Fruit fly (Drosophila melanogaster) whole organism, embryonic: Measurements from ENCODE around the gene CycC.

Experiments
- ATbp ChIP-seq: fragments of 200-800 bp; sonication (Bioruptor generic); optimal IDR thresholded peaks from 2 replicates; lab custom pipeline; 2017; ENCODE audit warnings: missing biosample characterization, mild to moderate bottlenecking, missing genetic modification characterization, missing genetic modification reagents
- B-H2 ChIP-seq: fragments of 200-800 bp; sonication (Bioruptor generic); optimal IDR thresholded peaks from 2 replicates; lab custom pipeline; 2018; ENCODE audit warnings: missing biosample characterization, mild to moderate bottlenecking, missing genetic modification characterization
- CG1024 ChIP-seq: fragments of 200-800 bp; sonication (Bioruptor generic); IDR thresholded peaks from 2 replicates; pipeline ENCODE4 v1.3.6; 2022; ENCODE audit warnings: missing biosample characterization, missing genetic modification characterization
- CG10267 ChIP-seq: fragments of 200-800 bp; sonication (Bioruptor generic); optimal IDR thresholded peaks from 2 replicates; lab custom pipeline; 2018; ENCODE audit warnings: missing biosample characterization, mild to moderate bottlenecking, missing genetic modification characterization, moderate library complexity
- CG13424 ChIP-seq: fragments of 200-800 bp; sonication (Bioruptor generic); optimal IDR thresholded peaks from 2 replicates; lab custom pipeline; 2019; ENCODE audit warnings: missing biosample characterization, mild to moderate bottlenecking, missing genetic modification characterization, moderate library complexity
- CG14014 ChIP-seq: fragments of 200-800 bp; sonication (Bioruptor generic); IDR thresholded peaks from 2 replicates; pipeline ENCODE4 v1.3.6; 2022; ENCODE audit warnings: missing biosample characterization, missing genetic modification characterization
- CG17359 ChIP-seq: fragments of 200-800 bp; sonication (Bioruptor generic); optimal IDR thresholded peaks from 3 replicates; lab custom pipeline; 2018; ENCODE audit warnings: missing biosample characterization, mild to moderate bottlenecking, missing genetic modification characterization, moderate library complexity
- CG17568 ChIP-seq: fragments of 200-800 bp; sonication (Bioruptor generic); optimal IDR thresholded peaks from 2 replicates; lab custom pipeline; 2018; ENCODE audit warnings: missing biosample characterization, mild to moderate bottlenecking, missing genetic modification characterization, moderate library complexity
- CG1832 ChIP-seq: fragments of 200-800 bp; sonication (Bioruptor generic); optimal IDR thresholded peaks from 2 replicates; lab custom pipeline; 2017; ENCODE audit warnings: missing biosample characterization, mild to moderate bottlenecking, missing genetic modification characterization, inconsistent platforms
- CG2202 ChIP-seq: fragments of 200-800 bp; sonication (Bioruptor generic); optimal IDR thresholded peaks from 2 replicates; lab custom pipeline; 2018; ENCODE audit warnings: missing biosample characterization, mild to moderate bottlenecking, missing genetic modification characterization
- CG2678 ChIP-seq: fragments of 200-800 bp; sonication (Bioruptor generic); optimal IDR thresholded peaks from 3 replicates; lab custom pipeline; 2019; ENCODE audit warnings: missing biosample characterization, mild to moderate bottlenecking, missing genetic modification characterization, moderate library complexity
- CG31224 ChIP-seq: fragments of 200-800 bp; sonication (Bioruptor generic); IDR thresholded peaks from 2 replicates; pipeline ENCODE4 v1.3.6; 2022; ENCODE audit warnings: missing biosample characterization, missing genetic modification characterization
- CG3407 ChIP-seq: fragments of 200-800 bp; sonication (Bioruptor generic); optimal IDR thresholded peaks from 2 replicates; lab custom pipeline; 2018; ENCODE audit warnings: missing biosample characterization, mild to moderate bottlenecking, missing genetic modification characterization
- CG7372 ChIP-seq: fragments of 200-800 bp; sonication (Bioruptor generic); IDR thresholded peaks from 2 replicates; pipeline ENCODE4 v1.3.6; 2022; ENCODE audit warnings: missing biosample characterization, missing genetic modification characterization
- CG7556 ChIP-seq: fragments of 200-800 bp; sonication (Bioruptor generic); optimal IDR thresholded peaks from 2 replicates; lab custom pipeline; 2017; ENCODE audit warnings: missing biosample characterization, mild to moderate bottlenecking, missing genetic modification characterization
- CG7963 ChIP-seq: fragments of 200-800 bp; sonication (Bioruptor generic); IDR thresholded peaks from 3 replicates; pipeline ENCODE4 v1.3.6; 2022; ENCODE audit warnings: missing biosample characterization, missing genetic modification characterization; ENCODE audit not compliant: partially characterized antibody
- Camta ChIP-seq: fragments of 200-800 bp; sonication (Bioruptor generic); optimal IDR thresholded peaks from 2 replicates; lab custom pipeline; 2016; ENCODE audit warnings: missing biosample characterization, missing genetic modification characterization
- Dad ChIP-seq: fragments of 200-800 bp; sonication (Bioruptor generic); optimal IDR thresholded peaks from 3 replicates; lab custom pipeline; 2016; ENCODE audit warnings: missing biosample characterization, missing genetic modification characterization
- Dfd ChIP-seq, 2 experiments: fragments of >200 bp; optimal IDR thresholded peaks; 2 replicates each; lab custom pipeline; 2017; ENCODE audit warnings: missing biosample characterization in 2 of 2, missing genetic modification characterization in 2 of 2
- Fer3 ChIP-seq: fragments of 200-800 bp; sonication (Bioruptor generic); optimal IDR thresholded peaks from 2 replicates; lab custom pipeline; 2018; ENCODE audit warnings: missing biosample characterization, mild to moderate bottlenecking, missing genetic modification characterization, moderate library complexity
- HLH4C ChIP-seq: fragments of 200-800 bp; sonication (Bioruptor generic); IDR thresholded peaks from 3 replicates; pipeline ENCODE4 v1.3.6; 2022; ENCODE audit warnings: missing biosample characterization, missing genetic modification characterization; ENCODE audit not compliant: partially characterized antibody
- Hmr ChIP-seq: fragments of 200-800 bp; sonication (Bioruptor generic); optimal IDR thresholded peaks from 3 replicates; lab custom pipeline; 2017; ENCODE audit warnings: mild to moderate bottlenecking, missing biosample characterization, missing genetic modification reagents, missing genetic modification characterization
- Nf-YA ChIP-seq: fragments of 200-800 bp; sonication (Bioruptor generic); IDR thresholded peaks from 2 replicates; pipeline ENCODE4 v1.3.6; 2022; ENCODE audit warnings: missing biosample characterization, missing genetic modification characterization
- Pdp1 ChIP-seq, 2 experiments: fragments of 200-800 bp; sonication (Bioruptor generic); optimal IDR thresholded peaks; 3 replicates each; lab custom pipeline; 2016; ENCODE audit warnings: missing biosample characterization in 2 of 2, missing genetic modification characterization in 2 of 2, mild to moderate bottlenecking in 1 of 2, moderate library complexity in 1 of 2
- Scr ChIP-seq: fragments of 200-800 bp; sonication (Bioruptor generic); IDR thresholded peaks from 2 replicates; pipeline ENCODE4 v1.3.6; 2022; ENCODE audit warnings: missing biosample characterization, missing genetic modification characterization; ENCODE audit not compliant: partially characterized antibody
- cad ChIP-seq: fragments of >200 bp; optimal IDR thresholded peaks from 2 replicates; lab custom pipeline; 2017; ENCODE audit warnings: missing biosample characterization, missing genetic modification characterization
- crol ChIP-seq: fragments of 200-800 bp; sonication (Bioruptor generic); IDR thresholded peaks from 2 replicates; pipeline ENCODE4 v1.3.6; 2022; ENCODE audit warnings: missing biosample characterization, missing genetic modification characterization
- da ChIP-seq: fragments of 200-800 bp; sonication (Bioruptor generic); optimal IDR thresholded peaks from 2 replicates; lab custom pipeline; 2016; ENCODE audit warnings: missing biosample characterization, missing genetic modification characterization
- fd64A ChIP-seq: fragments of 200-800 bp; sonication (Bioruptor generic); optimal IDR thresholded peaks from 3 replicates; lab custom pipeline; 2018; ENCODE audit warnings: missing biosample characterization, mild to moderate bottlenecking, missing genetic modification characterization
- ftz-f1 ChIP-seq: fragments of 200-800 bp; sonication (Bioruptor generic); optimal IDR thresholded peaks from 2 replicates; lab custom pipeline; 2016; ENCODE audit warnings: missing biosample characterization, missing genetic modification characterization
- fu2 ChIP-seq: fragments of 200-800 bp; sonication (Bioruptor generic); optimal IDR thresholded peaks from 2 replicates; lab custom pipeline; 2016; ENCODE audit warnings: missing biosample characterization, missing genetic modification characterization
- gsb ChIP-seq: fragments of 200-800 bp; sonication (Bioruptor generic); IDR thresholded peaks from 2 replicates; pipeline ENCODE4 v1.3.6; 2022; ENCODE audit warnings: missing biosample characterization, missing genetic modification characterization
- gt ChIP-seq: fragments of 200-800 bp; sonication (Bioruptor generic); IDR thresholded peaks from 2 replicates; pipeline ENCODE4 v1.3.6; 2022; ENCODE audit warnings: missing biosample characterization, missing genetic modification characterization
- hbn ChIP-seq: fragments of 200-800 bp; sonication (Bioruptor generic); IDR thresholded peaks from 2 replicates; pipeline ENCODE4 v1.3.6; 2022; ENCODE audit warnings: missing biosample characterization, missing genetic modification characterization; ENCODE audit not compliant: partially characterized antibody
- hkb ChIP-seq, 2 experiments: fragments of 200-800 bp in 1 of 2; fragments of >200 bp in 1 of 2; sonication (Bioruptor generic) in 1 of 2; IDR thresholded peaks in 1 of 2; optimal IDR thresholded peaks in 1 of 2; 2 replicates each; pipeline versions ENCODE4 v1.3.6 to Lab custom; 2017 to 2022; ENCODE audit warnings: missing biosample characterization in 1 of 2, missing genetic modification characterization in 1 of 2
- lilli ChIP-seq: fragments of 200-800 bp; sonication (Bioruptor generic); optimal IDR thresholded peaks from 3 replicates; lab custom pipeline; 2016; ENCODE audit warnings: missing biosample characterization, missing genetic modification characterization
- odd ChIP-seq: fragments of 200-800 bp; sonication (Bioruptor generic); optimal IDR thresholded peaks from 2 replicates; lab custom pipeline; 2017; ENCODE audit warnings: missing biosample characterization, mild to moderate bottlenecking, missing genetic modification characterization
- org-1 ChIP-seq: fragments of 200-800 bp; sonication (Bioruptor generic); optimal IDR thresholded peaks from 2 replicates; lab custom pipeline; 2017; ENCODE audit warnings: missing biosample characterization, missing genetic modification characterization
- pho ChIP-seq: fragments of 200-800 bp; sonication (Bioruptor generic); optimal IDR thresholded peaks from 2 replicates; lab custom pipeline; 2016; ENCODE audit warnings: missing biosample characterization, missing genetic modification characterization
- rib ChIP-seq: fragments of 200-800 bp; sonication (Bioruptor generic); IDR thresholded peaks from 2 replicates; pipeline ENCODE4 v1.3.6; 2022; ENCODE audit warnings: missing biosample characterization, missing genetic modification characterization
- salm ChIP-seq: fragments of 200-800 bp; sonication (Bioruptor generic); optimal IDR thresholded peaks from 2 replicates; lab custom pipeline; 2018; ENCODE audit warnings: missing biosample characterization, mild to moderate bottlenecking, missing genetic modification characterization
- schlank ChIP-seq: fragments of 200-800 bp; sonication (Bioruptor generic); optimal IDR thresholded peaks from 2 replicates; lab custom pipeline; 2018; ENCODE audit warnings: missing biosample characterization, mild to moderate bottlenecking, missing genetic modification characterization
- sna ChIP-seq: fragments of 200-800 bp; sonication (Bioruptor generic); IDR thresholded peaks from 2 replicates; pipeline ENCODE4 v1.3.6; 2022; ENCODE audit warnings: missing biosample characterization, missing genetic modification characterization; ENCODE audit not compliant: partially characterized antibody
- so ChIP-seq: fragments of 200-800 bp; sonication (Bioruptor generic); IDR thresholded peaks from 3 replicates; pipeline ENCODE4 v1.3.6; 2022; ENCODE audit warnings: missing biosample characterization, missing genetic modification characterization
- sug ChIP-seq: fragments of 200-800 bp; optimal IDR thresholded peaks from 2 replicates; lab custom pipeline; 2019; ENCODE audit warnings: missing biosample characterization, mild to moderate bottlenecking, missing genetic modification characterization, moderate library complexity
- tap ChIP-seq: fragments of 200-800 bp; optimal IDR thresholded peaks from 3 replicates; lab custom pipeline; 2019; ENCODE audit warnings: missing biosample characterization, mild to moderate bottlenecking, missing genetic modification characterization, moderate library complexity
- trem ChIP-seq: fragments of 200-800 bp; optimal IDR thresholded peaks from 3 replicates; lab custom pipeline; 2019; ENCODE audit warnings: missing biosample characterization, mild to moderate bottlenecking, missing genetic modification characterization, moderate library complexity
- vfl ChIP-seq: fragments of 200-800 bp; sonication (Bioruptor generic); optimal IDR thresholded peaks from 2 replicates; lab custom pipeline; 2016; ENCODE audit warnings: missing biosample characterization, missing genetic modification characterization
- wor ChIP-seq: fragments of 200-800 bp; sonication (Bioruptor generic); IDR thresholded peaks from 2 replicates; pipeline ENCODE4 v1.3.6; 2022; ENCODE audit warnings: missing biosample characterization, missing genetic modification characterization

The CycC gene

dm6 chr3R:14886011-14886534, 3.9 kb downstream of the CycC start, which contains the start of the genes Rrp6, CG33331 and CG33332 (continued):
- no peak for TF ChIP-seq CG2678 (tag; lab: Kevin White, UChicago)
- TF ChIP-seq so = peak; percentile 69; the same call in 2 of the 3 replicates
- no peak for TF ChIP-seq fd64A
- peak; percentile 48; the same call in 1 of the 2 replicates for TF ChIP-seq CG7372 (GFP tag; lab: Robert Waterston, UW)
- no peak for TF ChIP-seq cad (GFP tag; lab: Kevin White, UChicago)
- TF ChIP-seq CG14014 (GFP tag; lab: Robert Waterston, UW) = 0 out of 2 replicates have a peak, but pooled peaks have one; percentile 23
- TF ChIP-seq tap (tag; lab: Kevin White, UChicago) = no peak
- TF ChIP-seq lilli (GFP tag; lab: Kevin White, UChicago) = peak; percentile 79
- TF ChIP-seq trem (tag; lab: Kevin White, UChicago) = peak; percentile 67
- no peak for TF ChIP-seq CG7963
- no peak for TF ChIP-seq CG1832
- peak; percentile 66 for TF ChIP-seq fu2
- TF ChIP-seq CG13424 (tag; lab: Kevin White, UChicago) = peak; percentile 75
- TF ChIP-seq salm (tag; lab: Kevin White, UChicago) = no peak
- TF ChIP-seq CG1024 = no peak
- no peak for TF ChIP-seq CG3407 (GFP tag; lab: Kevin White, UChicago)
- peak; percentile 38 for TF ChIP-seq Camta (GFP tag; lab: Kevin White, UChicago)
- TF ChIP-seq odd = no peak
- TF ChIP-seq Fer3 (tag; lab: Kevin White, UChicago) = peak; percentile 69
- TF ChIP-seq B-H2 (GFP tag; lab: Kevin White, UChicago) = peak; percentile 88
- TF ChIP-seq crol = no peak
- no peak for TF ChIP-seq Hmr
- peak; percentile 26 for TF ChIP-seq org-1 (GFP tag; lab: Kevin White, UChicago)
- 0 out of 2 replicates have a peak, but pooled peaks have one; percentile 22 for TF ChIP-seq wor (GFP tag; lab: Robert Waterston, UW)
- peak; percentile 61 for TF ChIP-seq vfl (GFP tag; lab: Kevin White, UChicago)
- peak; percentile 46 for TF ChIP-seq Scr (GFP tag; lab: Robert Waterston, UW)
- no peak for TF ChIP-seq ATbp (GFP tag; lab: Kevin White, UChicago)
- TF ChIP-seq Dad (GFP tag; lab: Kevin White, UChicago) = peak; percentile 55
- TF ChIP-seq rib (GFP tag; lab: Robert Waterston, UW) = peak; percentile 10; the same call in 1 of the 2 replicates
- peak; percentile 68 for TF ChIP-seq CG7556 (GFP tag; lab: Kevin White, UChicago)
- TF ChIP-seq HLH4C (GFP tag; lab: Robert Waterston, UW) = peak; percentile 31; the same call in 2 of the 3 replicates
- no peak for TF ChIP-seq Nf-YA
- TF ChIP-seq CG17568 (GFP tag; lab: Kevin White, UChicago) = no peak
- TF ChIP-seq pho = peak; percentile 36
- TF ChIP-seq hbn = peak; percentile 48
- TF ChIP-seq gsb (GFP tag; lab: Robert Waterston, UW) = no peak
- TF ChIP-seq sug = peak; percentile 80
- TF ChIP-seq da (GFP tag; lab: Kevin White, UChicago) = no peak
- peak; percentile 95 for TF ChIP-seq CG10267 (tag; lab: Kevin White, UChicago)
- TF ChIP-seq CG17359 (tag; lab: Kevin White, UChicago) = peak; percentile 68
- TF ChIP-seq ftz-f1 = no peak
- peak; percentile 48; the same call in 1 of the 2 replicates for TF ChIP-seq CG31224 (GFP tag; lab: Robert Waterston, UW)
- no peak for TF ChIP-seq gt (GFP tag; lab: Robert Waterston, UW)
- TF ChIP-seq hkb (optimal IDR thresholded peaks at IDR 0.05; lab: Kevin White, UChicago) = no peak
- TF ChIP-seq hkb (GFP tag; IDR thresholded peaks at IDR 0.05; lab: Robert Waterston, UW) = 0 out of 2 replicates have a peak, but pooled peaks have one; percentile 35
- TF ChIP-seq schlank (tag; lab: Kevin White, UChicago) = peak; percentile 47
- TF ChIP-seq CG2202 (tag; lab: Kevin White, UChicago) = no peak
- TF ChIP-seq sna (GFP tag; lab: Robert Waterston, UW) = 0 out of 2 replicates have a peak, but pooled peaks have one; percentile 39
- TF ChIP-seq Dfd (GFP tag; optimal IDR thresholded peaks at IDR 0.05; lab: Kevin White, UChicago) = no peak
- TF ChIP-seq Pdp1 (GFP tag; optimal IDR thresholded peaks at IDR 0.05; lab: Kevin White, UChicago) = peak; percentile 29 to 59
